Fruit fly (Drosophila melanogaster): ENCODE measurements around the gene Qtzl.

DNA sequence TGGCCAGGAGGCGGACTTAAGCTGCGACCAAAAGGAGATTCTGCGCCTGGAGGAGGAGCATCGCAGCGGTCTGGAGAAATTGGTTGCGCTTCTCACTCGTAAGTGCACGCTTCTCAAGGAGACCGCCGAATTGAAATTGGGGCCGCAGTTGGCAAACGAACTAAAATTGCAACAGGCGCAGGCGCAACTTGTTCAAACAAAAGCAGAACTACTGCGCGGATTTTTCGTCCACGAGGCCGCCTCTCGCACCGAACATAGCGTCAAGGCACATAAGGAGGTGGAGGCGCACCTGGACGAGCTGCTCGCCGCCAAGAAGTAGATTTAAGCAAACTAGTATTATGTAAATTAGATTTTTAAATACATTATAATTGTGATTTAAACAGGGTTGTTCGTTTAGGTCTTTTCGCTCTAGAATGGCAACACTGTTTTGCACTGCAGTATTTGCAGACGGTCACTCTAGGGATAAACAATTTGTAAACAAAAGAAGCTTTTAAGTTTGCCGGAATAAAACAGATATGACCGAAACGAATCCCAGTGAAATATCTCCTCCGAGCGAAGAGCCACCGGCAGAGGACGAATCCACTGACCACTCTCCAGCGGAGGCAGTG, 5.0 kb upstream of the Qtzl start, which contains the start of gene escl:
- no peak for TF ChIP-seq Sin3A (optimal IDR thresholded peaks at IDR 0.05)
- TF ChIP-seq psq (optimal IDR thresholded peaks at IDR 0.05) = no peak
- TF ChIP-seq ttk (optimal IDR thresholded peaks at IDR 0.05) = no peak
- TF ChIP-seq Myc (optimal IDR thresholded peaks at IDR 0.05) = no peak
- TF ChIP-seq insv (optimal IDR thresholded peaks at IDR 0.05) = no peak
- TF ChIP-seq h (optimal IDR thresholded peaks at IDR 0.05) = no peak
